Fruit fly (Drosophila melanogaster) Kc167 (cell line): Measurements from ENCODE around the gene CG13032.

Experiments
- Myc ChIP-seq: fragments of >200 bp; optimal IDR thresholded peaks from 2 replicates; lab custom pipeline; 2017; ENCODE audit warnings: missing external identifiers
- h ChIP-seq: fragments of >200 bp; optimal IDR thresholded peaks from 3 replicates; lab custom pipeline; 2018; ENCODE audit warnings: missing external identifiers
- insv ChIP-seq: fragments of >200 bp; optimal IDR thresholded peaks from 3 replicates; lab custom pipeline; 2018; ENCODE audit warnings: missing external identifiers
- psq ChIP-seq: fragments of >200 bp; optimal IDR thresholded peaks from 2 replicates; lab custom pipeline; 2017; ENCODE audit warnings: missing external identifiers
- ttk ChIP-seq: sonication (Bioruptor generic); optimal IDR thresholded peaks from 2 replicates; lab custom pipeline; 2017; ENCODE audit warnings: missing external identifiers

dm6 chr3L:16699292-16700026 is 25.7 kb downstream of the CG13032 start:
- TF ChIP-seq h (lab: Kevin White, UChicago) (no peak), ttk (lab: Kevin White, UChicago) (no peak), psq (lab: Kevin White, UChicago) (no peak), insv (lab: Kevin White, UChicago) (no peak), Myc (lab: Kevin White, UChicago) (no peak)
